Worm (Caenorhabditis elegans): ENCODE data around the gene frpr-9.
A peak's percentile ranks its signal among the peaks of the same experiment; 100 is the strongest.

- TF ChIP-seq ceh-36 (tag; optimal IDR thresholded peaks at IDR 0.05), result no peak
- TF ChIP-seq ama-1 (optimal IDR thresholded peaks at IDR 0.05), result no peak
- no peak for TF ChIP-seq tbx-37 (GFP tag; conservative IDR thresholded peaks at IDR 0.05)
- TF ChIP-seq tra-4 (tag; optimal IDR thresholded peaks at IDR 0.05), result no peak
- TF ChIP-seq flt-1 (GFP tag; IDR thresholded peaks at IDR 0.05), result no peak
- peak; percentile 23 for TF ChIP-seq F13C5.2 (tag; optimal IDR thresholded peaks at IDR 0.05)
- TF ChIP-seq ceh-13 (GFP tag; optimal IDR thresholded peaks at IDR 0.05), result no peak
- no peak for TF ChIP-seq scrt-1 (GFP tag; IDR thresholded peaks at IDR 0.05)
- no peak for TF ChIP-seq hmg-4 (GFP tag; optimal IDR thresholded peaks at IDR 0.05)
- TF ChIP-seq ets-7 (tag; optimal IDR thresholded peaks at IDR 0.05), result no peak
- no peak for TF ChIP-seq tbx-11 (GFP tag; IDR thresholded peaks at IDR 0.05)
- TF ChIP-seq hnd-1 (tag; optimal IDR thresholded peaks at IDR 0.05), result no peak
- no peak for TF ChIP-seq pes-1 (GFP tag; IDR thresholded peaks at IDR 0.05)
- TF ChIP-seq B0310.2 (tag; optimal IDR thresholded peaks at IDR 0.05), result no peak
Measured at ce11 chrV:11000650-11001049, 8.8 kb downstream of the frpr-9 start, which contains the start of gene isy-1.
